Worm (Caenorhabditis elegans): ENCODE data around the gene ZK1240.8.

DNA sequence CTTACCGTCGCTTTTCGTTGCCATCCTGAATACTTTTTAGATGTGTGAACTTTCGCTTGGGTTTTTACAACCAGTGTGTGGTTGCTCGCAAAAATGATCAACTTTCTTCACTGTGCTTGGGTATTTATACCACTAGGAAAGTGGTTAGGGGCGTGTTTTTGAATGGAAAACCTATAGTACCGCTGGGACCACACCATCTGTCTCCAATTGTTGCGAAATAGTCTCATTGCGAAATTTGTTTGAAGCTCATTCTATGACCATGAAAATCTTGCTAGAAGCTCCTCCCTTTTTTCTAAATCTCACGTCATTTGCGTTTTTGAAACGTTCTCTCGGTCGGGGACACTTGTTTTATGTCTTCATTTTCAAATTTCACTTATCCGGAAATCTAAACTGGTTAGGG, 40.1 kb downstream of the ZK1240.8 start, which contains the start of the genes K09F6.10 and K09F6.13:
- no peak for TF ChIP-seq mab-5 (tag; optimal IDR thresholded peaks at IDR 0.05)
- no peak for TF ChIP-seq lin-39 (tag; optimal IDR thresholded peaks at IDR 0.05)
- TF ChIP-seq mdl-1 (tag; optimal IDR thresholded peaks at IDR 0.05): no peak
- no peak for TF ChIP-seq Y55F3AM.14 (GFP tag; optimal IDR thresholded peaks at IDR 0.05)
- no peak for TF ChIP-seq nhr-77 (tag; optimal IDR thresholded peaks at IDR 0.05)
- no peak for TF ChIP-seq F13H6.1 (tag; optimal IDR thresholded peaks at IDR 0.05)
- TF ChIP-seq egl-27 (tag; optimal IDR thresholded peaks at IDR 0.05): no peak

Measured in whole organism, L2 larva.